Fruit fly (Drosophila melanogaster) whole organism, embryonic: ENCODE data around the gene CG2685.
A peak's percentile ranks its signal among the peaks of the same experiment; 100 is the strongest.

ENCODE experiments used
- Atf-2 ChIP-seq: fragments of 200-800 bp; sonication (Bioruptor generic); optimal IDR thresholded peaks from 2 replicates; lab custom pipeline; 2016; ENCODE audit warnings: missing biosample characterization, missing genetic modification characterization
- Bdp1 ChIP-seq: fragments of 200-800 bp; sonication (Bioruptor generic); optimal IDR thresholded peaks from 3 replicates; lab custom pipeline; 2016; ENCODE audit warnings: missing biosample characterization, missing genetic modification characterization
- Bteb2 ChIP-seq: fragments of 200-800 bp; sonication (Bioruptor generic); optimal IDR thresholded peaks from 2 replicates; lab custom pipeline; 2016; ENCODE audit warnings: missing biosample characterization, missing genetic modification characterization
- C15 ChIP-seq: fragments of 200-800 bp; sonication (Bioruptor generic); IDR thresholded peaks from 3 replicates; pipeline ENCODE4 v1.3.6; 2022; ENCODE audit warnings: missing biosample characterization, missing genetic modification characterization
- CG10209 ChIP-seq: fragments of 200-800 bp; sonication (Bioruptor generic); optimal IDR thresholded peaks from 3 replicates; lab custom pipeline; 2017; ENCODE audit warnings: missing biosample characterization, mild to moderate bottlenecking, missing genetic modification characterization, missing genetic modification reagents
- CG10462 ChIP-seq: fragments of 200-800 bp; sonication (Bioruptor generic); optimal IDR thresholded peaks from 2 replicates; lab custom pipeline; 2016; ENCODE audit warnings: missing biosample characterization, missing genetic modification characterization
- CG11398 ChIP-seq: fragments of 200-800 bp; sonication (Bioruptor generic); optimal IDR thresholded peaks from 2 replicates; lab custom pipeline; 2016; ENCODE audit warnings: missing biosample characterization, missing genetic modification characterization
- CG11695 ChIP-seq: fragments of 200-800 bp; sonication (Bioruptor generic); IDR thresholded peaks from 3 replicates; pipeline ENCODE4 v1.3.6; 2022; ENCODE audit warnings: missing biosample characterization, missing genetic modification characterization
- CG12219 ChIP-seq: fragments of 200-800 bp; sonication (Bioruptor generic); optimal IDR thresholded peaks from 3 replicates; lab custom pipeline; 2018; ENCODE audit warnings: missing biosample characterization, mild to moderate bottlenecking, missing genetic modification characterization
- CG1233 ChIP-seq: fragments of 200-800 bp; sonication (Bioruptor generic); optimal IDR thresholded peaks from 4 replicates; lab custom pipeline; 2018; ENCODE audit warnings: missing biosample characterization, mild to moderate bottlenecking, missing genetic modification characterization
- CG15269 ChIP-seq: fragments of 200-800 bp; sonication (Bioruptor generic); optimal IDR thresholded peaks from 2 replicates; lab custom pipeline; 2018; ENCODE audit warnings: missing biosample characterization, mild to moderate bottlenecking, missing genetic modification characterization, moderate library complexity
- CG15514 ChIP-seq: fragments of 200-800 bp; sonication (Bioruptor generic); optimal IDR thresholded peaks from 3 replicates; lab custom pipeline; 2017; ENCODE audit warnings: missing biosample characterization, missing genetic modification characterization, mild to moderate bottlenecking, moderate library complexity, missing genetic modification reagents
- CG15696 ChIP-seq: fragments of 200-800 bp; sonication (Bioruptor generic); optimal IDR thresholded peaks from 2 replicates; lab custom pipeline; 2019; ENCODE audit warnings: missing biosample characterization, mild to moderate bottlenecking, missing genetic modification characterization, moderate library complexity
- CG1647 ChIP-seq: fragments of 200-800 bp; sonication (Bioruptor generic); optimal IDR thresholded peaks from 3 replicates; lab custom pipeline; 2016; ENCODE audit warnings: missing biosample characterization, missing genetic modification characterization
- CG17186 ChIP-seq: fragments of 200-800 bp; sonication (Bioruptor generic); optimal IDR thresholded peaks from 3 replicates; lab custom pipeline; 2017; ENCODE audit warnings: missing biosample characterization, missing genetic modification reagents, missing genetic modification characterization
- CG17359 ChIP-seq: fragments of 200-800 bp; sonication (Bioruptor generic); optimal IDR thresholded peaks from 3 replicates; lab custom pipeline; 2018; ENCODE audit warnings: missing biosample characterization, mild to moderate bottlenecking, missing genetic modification characterization, moderate library complexity
- CG17912 ChIP-seq: fragments of 200-800 bp; sonication (Bioruptor generic); optimal IDR thresholded peaks from 2 replicates; lab custom pipeline; 2018; ENCODE audit warnings: missing biosample characterization, mild to moderate bottlenecking, missing genetic modification characterization
- CG1792 ChIP-seq: fragments of 200-800 bp; sonication (Bioruptor generic); optimal IDR thresholded peaks from 2 replicates; lab custom pipeline; 2016; ENCODE audit warnings: missing biosample characterization, missing genetic modification characterization
- CG18599 ChIP-seq: fragments of 200-800 bp; sonication (Bioruptor generic); optimal IDR thresholded peaks from 3 replicates; lab custom pipeline; 2017; ENCODE audit warnings: missing biosample characterization, missing genetic modification characterization, mild to moderate bottlenecking, moderate library complexity, missing genetic modification reagents
- CG4854 ChIP-seq: fragments of 200-800 bp; sonication (Bioruptor generic); optimal IDR thresholded peaks from 2 replicates; lab custom pipeline; 2016; ENCODE audit warnings: missing biosample characterization, missing genetic modification characterization, inconsistent platforms
- CG5180 ChIP-seq: fragments of 200-800 bp; sonication (Bioruptor generic); optimal IDR thresholded peaks from 3 replicates; lab custom pipeline; 2017; ENCODE audit warnings: missing biosample characterization, missing genetic modification characterization, mild to moderate bottlenecking, moderate library complexity, missing genetic modification reagents
- CG5953 ChIP-seq: fragments of 200-800 bp; sonication (Bioruptor generic); IDR thresholded peaks from 2 replicates; pipeline ENCODE4 v1.3.6; 2022; ENCODE audit warnings: missing biosample characterization, missing genetic modification characterization
- CG6765 ChIP-seq: fragments of 200-800 bp; sonication (Bioruptor generic); optimal IDR thresholded peaks from 3 replicates; lab custom pipeline; 2017; ENCODE audit warnings: missing biosample characterization, mild to moderate bottlenecking, missing genetic modification characterization
- CTCF ChIP-seq: fragments of 200-800 bp; sonication (Bioruptor generic); optimal IDR thresholded peaks from 2 replicates; lab custom pipeline; 2017; ENCODE audit warnings: missing biosample characterization, mild to moderate bottlenecking, missing genetic modification characterization, moderate library complexity
- CrebB ChIP-seq: fragments of 200-800 bp; sonication (Bioruptor generic); optimal IDR thresholded peaks from 3 replicates; lab custom pipeline; 2018; ENCODE audit warnings: missing biosample characterization, mild to moderate bottlenecking, missing genetic modification characterization
- D19A ChIP-seq: fragments of 200-800 bp; optimal IDR thresholded peaks from 3 replicates; lab custom pipeline; 2019; ENCODE audit warnings: missing biosample characterization, mild to moderate bottlenecking, missing genetic modification characterization, moderate library complexity
- Dek ChIP-seq: fragments of 200-800 bp; sonication (Bioruptor generic); optimal IDR thresholded peaks from 3 replicates; lab custom pipeline; 2019; ENCODE audit warnings: missing biosample characterization, mild to moderate bottlenecking, missing genetic modification characterization, moderate library complexity
- Dfd ChIP-seq, 2 experiments: fragments of >200 bp; optimal IDR thresholded peaks; 2 replicates each; lab custom pipeline; 2017; ENCODE audit warnings: missing biosample characterization in 2 of 2, missing genetic modification characterization in 2 of 2
- Dip2 ChIP-seq: fragments of 200-800 bp; sonication (Bioruptor generic); IDR thresholded peaks from 2 replicates; pipeline ENCODE4 v1.3.6; 2022; ENCODE audit warnings: missing biosample characterization, missing genetic modification characterization
- E2f1 ChIP-seq: fragments of 200-800 bp; sonication (Bioruptor generic); IDR thresholded peaks from 2 replicates; pipeline ENCODE4 v1.3.6; 2022; ENCODE audit warnings: missing biosample characterization, missing genetic modification characterization
- Gug ChIP-seq: fragments of 200-800 bp; sonication (Bioruptor generic); IDR thresholded peaks from 4 replicates; pipeline ENCODE4 v1.3.6; 2022; ENCODE audit warnings: missing biosample characterization, missing genetic modification characterization
- MBD-R2 ChIP-seq: fragments of 200-800 bp; sonication (Bioruptor generic); IDR thresholded peaks from 2 replicates; pipeline ENCODE4 v1.3.6; 2022; ENCODE audit warnings: missing biosample characterization, missing genetic modification characterization
- Mes4 ChIP-seq: fragments of 200-800 bp; sonication (Bioruptor generic); optimal IDR thresholded peaks from 2 replicates; lab custom pipeline; 2016; ENCODE audit warnings: missing biosample characterization, missing genetic modification characterization
- NFAT ChIP-seq: fragments of 200-800 bp; sonication (Bioruptor generic); IDR thresholded peaks from 2 replicates; pipeline ENCODE4 v1.3.6; 2022; ENCODE audit warnings: missing biosample characterization, missing genetic modification characterization
- NfI ChIP-seq: fragments of 200-800 bp; sonication (Bioruptor generic); optimal IDR thresholded peaks from 3 replicates; lab custom pipeline; 2018; ENCODE audit warnings: missing biosample characterization, mild to moderate bottlenecking, missing genetic modification characterization, moderate library complexity
- Sin3A ChIP-seq: fragments of >200 bp; optimal IDR thresholded peaks from 2 replicates; lab custom pipeline; 2018
- Sox100B ChIP-seq: fragments of 200-800 bp; sonication (Bioruptor generic); optimal IDR thresholded peaks from 3 replicates; lab custom pipeline; 2018; ENCODE audit warnings: missing biosample characterization, mild to moderate bottlenecking, missing genetic modification characterization
- Tbp ChIP-seq: fragments of >200 bp; optimal IDR thresholded peaks from 2 replicates; lab custom pipeline; 2018; ENCODE audit warnings: missing biosample characterization, missing genetic modification characterization
- cas ChIP-seq: fragments of 200-800 bp; sonication (Bioruptor generic); IDR thresholded peaks from 2 replicates; pipeline ENCODE4 v1.3.6; 2022; ENCODE audit warnings: missing biosample characterization, missing genetic modification characterization
- chinmo ChIP-seq: fragments of 200-800 bp; sonication (Bioruptor generic); IDR thresholded peaks from 4 replicates; pipeline ENCODE4 v1.3.6; 2022; ENCODE audit warnings: missing biosample characterization, missing genetic modification characterization; ENCODE audit not compliant: partially characterized antibody
- dan ChIP-seq: fragments of 200-800 bp; sonication (Bioruptor generic); IDR thresholded peaks from 2 replicates; pipeline ENCODE4 v1.3.6; 2022; ENCODE audit warnings: missing biosample characterization, missing genetic modification characterization
- dimm ChIP-seq: fragments of 200-800 bp; sonication (Bioruptor generic); IDR thresholded peaks from 2 replicates; pipeline ENCODE4 v1.3.6; 2022; ENCODE audit warnings: missing biosample characterization, missing genetic modification characterization
- dmrt99B ChIP-seq: fragments of 200-800 bp; sonication (Bioruptor generic); optimal IDR thresholded peaks from 2 replicates; lab custom pipeline; 2018; ENCODE audit warnings: missing biosample characterization, mild to moderate bottlenecking, missing genetic modification characterization, moderate library complexity
- exex ChIP-seq: fragments of 200-800 bp; sonication (Bioruptor generic); optimal IDR thresholded peaks from 4 replicates; lab custom pipeline; 2018; ENCODE audit warnings: missing biosample characterization, mild to moderate bottlenecking, missing genetic modification characterization, moderate library complexity
- ftz-f1 ChIP-seq: fragments of 200-800 bp; sonication (Bioruptor generic); optimal IDR thresholded peaks from 2 replicates; lab custom pipeline; 2016; ENCODE audit warnings: missing biosample characterization, missing genetic modification characterization
- jumu ChIP-seq: fragments of 200-800 bp; sonication (Bioruptor generic); optimal IDR thresholded peaks from 3 replicates; lab custom pipeline; 2016; ENCODE audit warnings: missing biosample characterization, missing genetic modification characterization
- mirr ChIP-seq: fragments of 200-800 bp; sonication (Bioruptor generic); optimal IDR thresholded peaks from 3 replicates; lab custom pipeline; 2018; ENCODE audit warnings: missing biosample characterization, mild to moderate bottlenecking, missing genetic modification characterization
- pb ChIP-seq: fragments of 200-800 bp; sonication (Bioruptor generic); optimal IDR thresholded peaks from 3 replicates; lab custom pipeline; 2016; ENCODE audit warnings: missing biosample characterization, missing genetic modification characterization
- ro ChIP-seq: fragments of 200-800 bp; sonication (Bioruptor generic); IDR thresholded peaks from 2 replicates; pipeline ENCODE4 v1.3.6; 2022; ENCODE audit warnings: missing biosample characterization, missing genetic modification characterization
- slp2 ChIP-seq: fragments of 200-800 bp; sonication (Bioruptor generic); optimal IDR thresholded peaks from 2 replicates; lab custom pipeline; 2016; ENCODE audit warnings: missing biosample characterization, missing genetic modification characterization
- sug ChIP-seq: fragments of 200-800 bp; optimal IDR thresholded peaks from 2 replicates; lab custom pipeline; 2019; ENCODE audit warnings: missing biosample characterization, mild to moderate bottlenecking, missing genetic modification characterization, moderate library complexity
- vvl ChIP-seq: fragments of 200-800 bp; sonication (Bioruptor generic); IDR thresholded peaks from 2 replicates; pipeline ENCODE4 v1.3.6; 2022; ENCODE audit warnings: missing biosample characterization, missing genetic modification characterization
- yki ChIP-seq: fragments of >200 bp; optimal IDR thresholded peaks from 3 replicates; lab custom pipeline; 2018

CG2685 gene

dm6 chrX:2703693-2704092 lies 10.1 kb downstream of the CG2685 start, which contains the start of gene Ugalt (continued):
- TF ChIP-seq Dek (tag; lab: Kevin White, UChicago) (peak; percentile 100), CG1233 (peak; percentile 100), CG1792 (GFP tag; lab: Kevin White, UChicago) (peak; percentile 100), CG5180 (peak; percentile 96), dan (peak; percentile 100), jumu (GFP tag; lab: Kevin White, UChicago) (peak; percentile 100), CG18599 (peak; percentile 100), CG17359 (tag; lab: Kevin White, UChicago) (peak; percentile 100), CG17186 (peak; percentile 98), chinmo (GFP tag; lab: Robert Waterston, UW) (peak; percentile 66; the same call in 1 of the 4 replicates), CG15269 (peak; percentile 100), dmrt99B (tag; lab: Kevin White, UChicago) (peak; percentile 100), MBD-R2 (GFP tag; lab: Robert Waterston, UW) (peak; percentile 100), Sox100B (peak; percentile 100), Mes4 (GFP tag; lab: Kevin White, UChicago) (peak; percentile 100), pb (GFP tag; lab: Kevin White, UChicago) (peak; percentile 100), CrebB (tag; lab: Kevin White, UChicago) (peak; percentile 100), CG17912 (peak; percentile 99), vvl (GFP tag; lab: Robert Waterston, UW) (peak; percentile 100), C15 (GFP tag; lab: Robert Waterston, UW) (peak; percentile 100), CG4854 (GFP tag; lab: Kevin White, UChicago) (peak; percentile 100), Dip2 (GFP tag; lab: Robert Waterston, UW) (peak; percentile 88), cas (peak; percentile 100), CG11695 (GFP tag; lab: Robert Waterston, UW) (peak; percentile 100), E2f1 (peak; percentile 100), ftz-f1 (peak; percentile 99), mirr (GFP tag; lab: Kevin White, UChicago) (peak; percentile 100), CG11398 (GFP tag; lab: Kevin White, UChicago) (peak; percentile 100), Dfd (GFP tag; optimal IDR thresholded peaks at IDR 0.05; lab: Kevin White, UChicago) (peak in 1 of 2 experiments; percentile 94), NFAT (GFP tag; lab: Robert Waterston, UW) (peak; percentile 100), Sin3A (no peak), yki (lab: Kevin White, UChicago) (no peak), slp2 (GFP tag; lab: Kevin White, UChicago) (peak; percentile 100), CTCF (GFP tag; lab: Kevin White, UChicago) (peak; percentile 86), CG6765 (GFP tag; lab: Kevin White, UChicago) (peak; percentile 100), Atf-2 (GFP tag; lab: Kevin White, UChicago) (peak; percentile 100), NfI (GFP tag; lab: Kevin White, UChicago) (peak; percentile 100), CG12219 (GFP tag; lab: Kevin White, UChicago) (peak; percentile 100), CG5953 (peak; percentile 100), sug (tag; lab: Kevin White, UChicago) (peak; percentile 99), ro (GFP tag; lab: Robert Waterston, UW) (peak; percentile 100), Gug (GFP tag; lab: Robert Waterston, UW) (peak; percentile 100), Bdp1 (GFP tag; lab: Kevin White, UChicago) (peak; percentile 98), D19A (tag; lab: Kevin White, UChicago) (peak; percentile 99), Tbp (GFP tag; lab: Kevin White, UChicago) (no peak), CG10462 (GFP tag; lab: Kevin White, UChicago) (peak; percentile 100), CG10209 (GFP tag; lab: Kevin White, UChicago) (peak; percentile 100), Bteb2 (GFP tag; lab: Kevin White, UChicago) (peak; percentile 100), CG15514 (peak; percentile 97), CG15696 (peak; percentile 100), exex (peak; percentile 100), dimm (GFP tag; lab: Robert Waterston, UW) (peak; percentile 100), CG1647 (GFP tag; lab: Kevin White, UChicago) (peak; percentile 100)
